Worm (Caenorhabditis elegans) whole organism, L4/young adult: ENCODE results near the gene C04E12.5.
"Not testable (repeated sequence)": the region's sequence is repeated elsewhere in the genome, so short reads cannot be mapped to it uniquely, and the experiment has no call there.

ENCODE experiments used
- W03F9.2 ChIP-seq: fragments of 150-350 bp; optimal IDR thresholded peaks from 2 replicates; lab custom pipeline; 2014; ENCODE audit warnings: missing biosample characterization, missing genetic modification characterization
- dao-5 ChIP-seq: sonication (generic microtip); optimal IDR thresholded peaks from 2 replicates; lab custom pipeline; 2016; ENCODE audit warnings: missing genotype, missing genetic modification characterization, moderate library complexity, missing compliant biosample characterization
- him-1 ChIP-seq: sonication (generic microtip); optimal IDR thresholded peaks from 2 replicates; lab custom pipeline; 2016; ENCODE audit warnings: missing genotype, missing genetic modification reagents, missing genetic modification characterization, missing compliant biosample characterization

C04E12.5 gene

DNA sequence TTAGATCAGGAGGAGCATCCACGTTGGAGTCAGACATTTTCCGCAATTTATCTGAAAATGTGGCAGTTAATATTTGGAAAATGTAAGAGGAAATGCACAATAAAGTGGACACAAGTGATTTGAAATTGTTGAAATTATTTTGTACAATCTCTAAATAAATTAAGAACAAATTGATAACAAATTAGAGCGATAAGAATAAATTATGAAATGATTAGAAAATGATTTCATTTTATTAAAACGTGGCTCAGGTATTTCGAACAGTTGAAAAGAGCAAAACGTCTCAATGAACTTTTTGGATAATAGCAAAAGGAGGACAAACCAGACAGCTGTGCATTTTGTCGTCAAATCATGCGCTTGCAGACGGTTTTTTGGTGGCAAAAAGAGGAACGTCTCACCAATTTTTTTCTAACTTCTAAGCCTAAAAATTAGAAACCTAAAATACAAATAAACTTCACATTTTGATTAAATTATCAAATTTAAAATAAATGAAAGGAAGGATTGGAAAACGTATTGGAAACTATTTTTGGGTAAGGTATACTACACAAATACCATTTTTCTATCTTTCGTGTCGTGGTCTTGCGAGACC lies 11.8 kb upstream of the C04E12.5 start, which contains the start of gene fbxa-65:
Gene fbxa-65 (minus strand): TSS at position 51 of the 586 bp plus-strand sequence.
- TF ChIP-seq dao-5 (tag; lab: Kevin White, UChicago) (no peak), W03F9.2 (no peak), him-1 (tag; lab: Kevin White, UChicago) (no peak)

DNA sequence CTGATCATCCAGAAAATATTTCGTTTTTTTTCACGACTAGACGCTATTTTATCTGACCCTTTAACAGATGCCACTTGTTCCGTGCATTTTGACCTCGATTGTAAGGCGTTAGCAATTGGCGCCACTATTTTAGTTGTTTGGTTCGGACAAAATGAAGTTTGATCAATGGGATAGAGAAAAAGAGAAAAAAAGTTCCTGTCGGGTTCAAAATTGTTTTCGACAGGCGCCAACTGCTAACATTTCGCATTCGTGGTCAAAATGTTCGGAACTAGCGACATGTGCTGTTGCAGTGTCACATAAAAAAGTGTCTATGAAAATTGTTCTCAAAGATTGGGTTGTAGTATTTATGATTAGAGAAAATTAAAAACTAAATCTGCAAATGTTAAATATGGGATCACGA lies 10.9 kb upstream of the C04E12.5 start:
- TF ChIP-seq dao-5 (tag; lab: Kevin White, UChicago) (no peak), W03F9.2 (no peak), him-1 (tag; lab: Kevin White, UChicago) (no peak)

DNA sequence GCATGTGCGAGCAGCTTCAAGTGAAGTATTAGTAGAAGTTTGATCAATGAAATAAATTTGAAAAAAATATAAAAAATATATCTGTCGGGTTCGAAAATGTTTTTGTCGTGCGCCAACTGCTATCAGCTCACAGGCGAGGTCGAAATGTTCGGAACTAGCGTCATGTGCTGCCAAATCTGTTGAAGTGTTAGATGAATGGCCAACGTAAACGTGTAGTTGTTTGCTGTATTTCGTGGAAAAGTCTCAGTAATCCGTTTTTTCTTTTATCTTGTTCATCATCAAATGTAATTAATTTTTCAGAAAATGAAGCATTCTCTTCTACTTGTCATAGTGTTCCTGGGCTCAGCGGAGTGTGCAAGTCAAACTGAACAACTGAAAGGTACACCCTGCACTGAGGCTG lies 8.5 kb upstream of the C04E12.5 start, which contains the start of gene C17B7.15:
Gene C17B7.15 (plus strand): TSS at position 301 of the 400 bp plus-strand sequence.
- TF ChIP-seq dao-5 (tag; lab: Kevin White, UChicago): no peak
- no peak for TF ChIP-seq W03F9.2
- no peak for TF ChIP-seq him-1 (tag; lab: Kevin White, UChicago)

DNA sequence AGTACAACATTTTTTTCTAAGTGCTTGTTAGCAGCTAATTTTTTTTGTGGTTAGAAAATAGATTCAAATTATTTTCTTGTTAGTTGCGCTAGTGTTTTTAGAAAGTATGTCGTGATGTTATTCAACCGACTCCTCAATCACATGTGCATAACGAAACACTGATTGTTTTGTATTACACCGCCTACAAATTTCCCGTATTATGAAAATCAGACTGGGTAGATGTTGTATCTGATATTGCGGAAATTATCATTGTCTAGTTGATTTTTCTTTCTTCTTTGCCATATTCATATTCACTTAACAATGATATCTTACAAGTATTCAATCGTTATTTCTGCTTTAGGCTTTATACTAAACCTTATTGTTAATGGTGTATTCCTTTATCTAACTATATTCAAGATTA lies 7.1 kb upstream of the C04E12.5 start, which contains the start of gene str-63:
Gene str-63 (plus strand): TSS at position 301 of the 400 bp plus-strand sequence.
- TF ChIP-seq dao-5 (tag; lab: Kevin White, UChicago) (no peak), him-1 (tag; lab: Kevin White, UChicago) (no peak), W03F9.2 (no peak)

DNA sequence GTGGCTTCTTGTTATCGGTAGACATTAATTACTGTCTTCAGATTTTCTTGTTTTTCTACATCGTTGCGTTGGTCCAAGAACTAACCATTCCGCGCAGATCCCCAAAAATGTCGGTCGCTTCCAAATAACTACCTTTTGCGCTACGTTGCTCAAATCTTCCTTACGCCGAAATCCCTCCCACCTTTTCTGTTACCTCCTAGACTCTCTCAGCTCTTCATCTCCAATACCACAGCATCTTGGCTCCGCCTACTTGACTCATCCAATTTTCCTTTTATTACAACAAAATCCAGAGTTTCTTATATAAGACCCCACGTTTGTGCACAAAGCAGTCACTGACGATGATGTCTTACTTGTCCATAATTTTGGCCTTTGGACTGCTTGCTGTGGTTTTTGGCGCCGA lies 5.4 kb upstream of the C04E12.5 start, which contains the start of gene C17B7.12:
Gene C17B7.12 (plus strand): TSS at position 301 of the 400 bp plus-strand sequence.
- TF ChIP-seq dao-5 (tag; lab: Kevin White, UChicago) (no peak), him-1 (tag; lab: Kevin White, UChicago) (no peak), W03F9.2 (no peak)

DNA sequence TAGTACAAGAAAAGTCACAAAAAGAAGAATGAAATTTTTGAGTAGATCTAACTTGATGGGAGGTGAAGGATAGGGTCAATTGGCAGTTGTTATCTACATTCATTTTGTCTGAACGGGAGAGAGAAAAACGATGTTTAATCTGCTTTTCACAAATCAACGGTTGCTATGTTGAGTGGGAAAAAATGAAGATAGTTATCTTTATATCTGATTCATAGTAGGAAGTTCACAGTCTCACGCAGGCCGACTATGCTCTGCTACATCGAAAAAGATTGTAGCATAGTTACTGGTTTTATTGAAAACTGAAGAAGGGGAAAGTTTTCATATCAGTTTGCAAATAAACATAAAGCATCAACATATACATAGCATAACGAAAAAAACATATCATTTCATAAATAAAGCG lies 2.8 kb upstream of the C04E12.5 start:
- TF ChIP-seq him-1 (tag; lab: Kevin White, UChicago): no peak
- TF ChIP-seq dao-5 (tag; lab: Kevin White, UChicago): no peak
- no peak for TF ChIP-seq W03F9.2

DNA sequence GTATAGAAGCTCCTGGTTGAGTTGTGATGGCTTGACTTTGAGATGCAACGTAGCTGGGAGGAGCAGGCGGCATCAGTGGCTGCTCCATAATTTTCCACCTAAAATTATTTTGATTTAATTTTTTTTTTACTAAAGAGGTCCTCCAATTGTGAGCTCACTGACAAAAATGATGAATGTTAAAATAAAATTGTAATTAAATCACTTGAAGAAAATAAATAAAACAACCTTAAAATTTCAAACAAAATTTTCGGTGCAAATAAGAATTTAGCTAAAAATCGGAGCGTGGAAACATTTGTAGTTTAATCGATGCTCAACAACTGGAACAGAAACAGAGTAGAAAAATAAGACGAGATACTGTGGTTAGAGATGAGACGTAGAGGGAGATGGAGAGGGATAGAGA lies 1.3 kb upstream of the C04E12.5 start, which contains the start of gene scrm-3:
Gene scrm-3 (minus strand): TSS at position 101 of the 400 bp plus-strand sequence.
- TF ChIP-seq dao-5 (tag; lab: Kevin White, UChicago): no peak
- TF ChIP-seq him-1 (tag; lab: Kevin White, UChicago): no peak
- no peak for TF ChIP-seq W03F9.2

DNA sequence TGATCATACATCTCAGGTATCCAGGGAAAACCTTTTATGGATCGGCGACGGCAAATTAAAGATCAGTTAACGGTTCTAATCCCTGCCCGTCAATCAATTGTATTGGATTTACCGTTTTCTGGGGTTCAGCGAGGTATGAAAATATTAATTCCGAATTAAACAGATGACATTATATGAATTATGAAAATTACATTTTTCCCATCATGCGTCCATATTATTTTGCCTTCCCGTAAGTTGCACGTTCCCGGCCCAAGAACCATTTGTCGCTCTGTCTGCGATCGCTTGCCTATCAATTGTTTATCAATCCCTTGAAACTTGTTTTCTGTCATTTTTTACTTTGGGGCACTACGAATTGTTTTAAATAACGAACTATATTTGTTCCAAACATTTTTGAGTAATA lies 3.3 kb downstream of the C04E12.5 start:
- no peak for TF ChIP-seq W03F9.2
- no peak for TF ChIP-seq him-1 (tag; lab: Kevin White, UChicago)
- no peak for TF ChIP-seq dao-5 (tag; lab: Kevin White, UChicago)

DNA sequence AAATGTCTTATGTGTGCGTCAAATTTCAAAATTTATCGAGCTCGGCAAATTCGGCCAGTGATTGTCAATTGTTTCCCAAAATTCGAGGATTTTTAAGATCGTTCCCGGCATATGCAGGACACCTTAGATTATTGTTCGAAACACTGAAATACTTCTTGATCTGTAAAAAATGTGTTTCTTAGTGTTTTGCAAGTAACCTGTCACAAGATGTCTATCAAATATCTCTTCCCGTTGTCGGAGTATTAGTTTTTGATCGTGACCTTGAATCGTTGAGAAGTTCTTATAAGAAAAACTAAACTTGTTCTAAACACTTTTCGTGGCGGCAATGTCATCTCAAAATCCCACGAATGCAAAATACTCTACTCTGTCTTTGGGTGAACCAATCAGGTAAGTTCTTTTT lies 4.1 kb downstream of the C04E12.5 start, which contains the start of gene C04E12.4:
Gene C04E12.4 (plus strand): TSS at position 301 of the 400 bp plus-strand sequence.
- no peak for TF ChIP-seq him-1 (tag; lab: Kevin White, UChicago)
- no peak for TF ChIP-seq dao-5 (tag; lab: Kevin White, UChicago)
- TF ChIP-seq W03F9.2: no peak

DNA sequence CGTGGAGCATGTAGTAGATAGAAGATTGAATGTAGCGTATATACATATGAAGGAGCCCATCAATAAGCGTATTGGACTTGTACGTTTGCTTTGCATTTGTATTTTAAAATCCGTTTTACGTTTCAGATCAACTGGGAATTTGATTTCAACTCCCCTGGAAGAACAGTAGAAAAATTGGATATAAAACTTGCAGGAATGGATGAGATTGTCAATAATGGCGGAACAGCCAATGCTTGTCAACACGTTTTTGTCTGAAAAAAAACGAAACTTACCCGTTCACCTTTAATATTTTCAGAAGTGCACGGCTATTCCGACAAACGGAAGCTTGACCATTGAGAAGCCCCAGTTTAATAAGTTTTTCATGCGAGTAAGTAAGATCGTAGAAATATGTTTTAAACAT lies 9.4 kb downstream of the C04E12.5 start, which contains the start of gene C04E12.2:
Gene C04E12.2 (plus strand): TSS at position 301 of the 400 bp plus-strand sequence.
- TF ChIP-seq dao-5 (tag; lab: Kevin White, UChicago); W03F9.2; him-1 (tag; lab: Kevin White, UChicago): not testable (repeated sequence)

DNA sequence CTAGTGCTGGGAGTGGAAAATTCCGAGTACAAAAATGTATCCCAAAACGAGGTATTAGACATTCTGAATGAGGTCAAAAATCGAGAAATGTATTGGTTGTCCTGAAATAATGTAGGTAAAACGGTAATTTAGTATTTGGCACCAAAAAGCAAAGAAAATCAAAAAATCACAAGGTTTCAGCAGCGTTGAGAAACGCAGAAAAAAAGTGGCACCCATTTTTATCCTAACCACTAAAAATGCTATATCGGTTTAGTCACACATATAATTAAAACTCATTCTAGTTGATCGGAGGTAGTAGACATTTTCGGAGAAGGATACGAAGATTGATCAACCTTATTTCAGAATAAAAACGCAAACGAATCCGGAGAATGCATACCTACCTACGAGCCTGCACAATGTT lies 14.3 kb downstream of the C04E12.5 start, which contains the start of gene srx-121:
Gene srx-121 (minus strand): TSS at position 101 of the 400 bp plus-strand sequence.
- TF ChIP-seq W03F9.2 (no peak), dao-5 (tag; lab: Kevin White, UChicago) (no peak), him-1 (tag; lab: Kevin White, UChicago) (no peak)

DNA sequence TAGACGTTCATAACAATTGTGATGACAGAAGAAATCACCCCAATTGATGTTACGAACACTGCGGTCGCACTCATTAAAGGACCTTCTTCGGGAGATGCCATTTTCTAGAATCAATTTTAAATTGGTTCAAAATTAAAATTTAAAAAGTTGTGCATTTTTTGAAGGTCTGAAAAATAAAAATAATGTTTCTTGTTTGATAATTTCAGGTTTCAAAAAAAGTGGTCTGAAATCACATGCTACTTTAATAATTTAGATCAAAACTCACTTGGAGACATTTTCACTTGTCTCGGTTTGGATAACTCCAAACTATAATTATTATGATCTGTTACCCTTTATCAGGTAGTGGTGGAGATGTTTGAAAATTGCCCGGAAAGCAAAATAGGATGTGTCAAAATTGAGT lies 18.6 kb downstream of the C04E12.5 start, which contains the start of gene srbc-2:
Gene srbc-2 (minus strand): TSS at position 101 of the 400 bp plus-strand sequence.
- no peak for TF ChIP-seq him-1 (tag; lab: Kevin White, UChicago)
- TF ChIP-seq W03F9.2: no peak
- TF ChIP-seq dao-5 (tag; lab: Kevin White, UChicago): no peak

DNA sequence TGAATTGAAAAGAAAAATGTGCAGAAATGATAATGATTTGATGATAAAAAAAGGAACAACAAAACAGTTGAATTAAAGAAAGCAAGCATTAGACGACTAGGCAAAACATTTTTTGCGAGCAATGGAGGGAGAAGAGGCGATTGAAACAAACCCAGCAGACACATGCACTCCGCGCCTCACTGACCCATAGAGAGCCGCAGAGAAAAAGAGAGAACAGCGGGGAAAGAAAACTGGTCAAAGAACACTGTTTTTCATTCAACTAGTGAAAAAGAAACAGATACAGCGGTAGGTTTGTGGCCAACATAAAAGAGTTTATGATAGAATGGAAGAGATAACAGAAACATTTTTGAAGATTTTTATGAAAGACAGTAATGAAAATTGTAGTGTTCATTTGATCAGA lies 29.9 kb downstream of the C04E12.5 start:
- TF ChIP-seq dao-5 (tag; lab: Kevin White, UChicago) (no peak), him-1 (tag; lab: Kevin White, UChicago) (no peak), W03F9.2 (no peak)

DNA sequence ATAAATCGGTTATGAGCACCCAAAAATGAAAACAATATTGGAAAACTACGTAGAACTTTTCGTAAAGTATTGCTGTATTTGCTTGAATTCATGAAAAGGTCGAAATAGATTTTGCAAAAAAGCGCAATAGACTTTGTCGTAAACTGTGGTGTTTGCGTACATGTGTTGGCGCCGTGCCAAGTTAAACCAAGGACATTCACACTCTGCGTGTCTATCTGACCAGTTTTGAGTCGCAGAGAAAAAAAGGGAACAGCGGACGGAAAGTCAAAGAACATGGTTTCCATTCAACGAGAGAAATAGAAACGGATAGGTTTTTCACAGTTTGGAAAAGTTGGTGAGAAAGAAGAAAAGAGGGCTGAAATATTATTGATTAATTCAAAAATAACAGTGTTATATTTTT lies 32.6 kb downstream of the C04E12.5 start:
- no peak for TF ChIP-seq him-1 (tag; lab: Kevin White, UChicago)
- TF ChIP-seq dao-5 (tag; lab: Kevin White, UChicago): no peak
- TF ChIP-seq W03F9.2: no peak
